Fruit fly (Drosophila melanogaster) whole organism, embryonic: Measurements from ENCODE around the gene CG13949.

ENCODE experiments used
- CG12071 ChIP-seq: fragments of 200-800 bp; sonication (Bioruptor generic); optimal IDR thresholded peaks from 3 replicates; lab custom pipeline; 2018; ENCODE audit warnings: missing biosample characterization, mild to moderate bottlenecking, missing genetic modification characterization
- CG12219 ChIP-seq: fragments of 200-800 bp; sonication (Bioruptor generic); optimal IDR thresholded peaks from 3 replicates; lab custom pipeline; 2018; ENCODE audit warnings: missing biosample characterization, mild to moderate bottlenecking, missing genetic modification characterization
- CG12942 ChIP-seq: fragments of 200-800 bp; sonication (Bioruptor generic); optimal IDR thresholded peaks from 3 replicates; lab custom pipeline; 2016; ENCODE audit warnings: missing biosample characterization, missing genetic modification characterization
- CG13624 ChIP-seq: fragments of 200-800 bp; sonication (Bioruptor generic); optimal IDR thresholded peaks from 2 replicates; lab custom pipeline; 2016; ENCODE audit warnings: missing biosample characterization, missing genetic modification characterization
- CG14050 ChIP-seq: fragments of 200-800 bp; sonication (Bioruptor generic); IDR thresholded peaks from 3 replicates; pipeline ENCODE4 v1.3.6; 2022; ENCODE audit warnings: missing biosample characterization, missing genetic modification characterization
- CG14667 ChIP-seq: fragments of 200-800 bp; sonication (Bioruptor generic); IDR thresholded peaks from 2 replicates; pipeline ENCODE4 v1.3.6; 2022; ENCODE audit warnings: missing biosample characterization, missing genetic modification characterization
- CG15269 ChIP-seq: fragments of 200-800 bp; sonication (Bioruptor generic); optimal IDR thresholded peaks from 2 replicates; lab custom pipeline; 2018; ENCODE audit warnings: missing biosample characterization, mild to moderate bottlenecking, missing genetic modification characterization, moderate library complexity
- CG15696 ChIP-seq: fragments of 200-800 bp; sonication (Bioruptor generic); optimal IDR thresholded peaks from 2 replicates; lab custom pipeline; 2019; ENCODE audit warnings: missing biosample characterization, mild to moderate bottlenecking, missing genetic modification characterization, moderate library complexity
- CG16779 ChIP-seq: fragments of 200-800 bp; sonication (Bioruptor generic); IDR thresholded peaks from 2 replicates; pipeline ENCODE4 v1.3.6; 2022; ENCODE audit warnings: missing biosample characterization, missing genetic modification characterization
- CG16815 ChIP-seq: fragments of 200-800 bp; sonication (Bioruptor generic); optimal IDR thresholded peaks from 3 replicates; lab custom pipeline; 2017; ENCODE audit warnings: missing biosample characterization, mild to moderate bottlenecking, missing genetic modification characterization
- CG17568 ChIP-seq: fragments of 200-800 bp; sonication (Bioruptor generic); optimal IDR thresholded peaks from 2 replicates; lab custom pipeline; 2018; ENCODE audit warnings: missing biosample characterization, mild to moderate bottlenecking, missing genetic modification characterization, moderate library complexity
- CG2712 ChIP-seq: fragments of 200-800 bp; optimal IDR thresholded peaks from 3 replicates; lab custom pipeline; 2019; ENCODE audit warnings: missing biosample characterization, mild to moderate bottlenecking, missing genetic modification characterization, moderate library complexity
- CG33557 ChIP-seq: fragments of 200-800 bp; sonication (Bioruptor generic); optimal IDR thresholded peaks from 2 replicates; lab custom pipeline; 2019; ENCODE audit warnings: missing biosample characterization, mild to moderate bottlenecking, missing genetic modification characterization, moderate library complexity
- CG4424 ChIP-seq: fragments of 200-800 bp; sonication (Bioruptor generic); optimal IDR thresholded peaks from 3 replicates; lab custom pipeline; 2016; ENCODE audit warnings: missing biosample characterization, missing genetic modification characterization
- CG6683 ChIP-seq: fragments of 200-800 bp; sonication (Bioruptor generic); optimal IDR thresholded peaks from 2 replicates; lab custom pipeline; 2017; ENCODE audit warnings: missing biosample characterization, mild to moderate bottlenecking, missing genetic modification characterization, missing genetic modification reagents
- CG6813 ChIP-seq: fragments of 200-800 bp; sonication (Bioruptor generic); optimal IDR thresholded peaks from 2 replicates; lab custom pipeline; 2017; ENCODE audit warnings: missing biosample characterization, missing genetic modification characterization, mild to moderate bottlenecking, moderate library complexity, missing genetic modification reagents
- CG7271 ChIP-seq: fragments of 200-800 bp; sonication (Bioruptor generic); optimal IDR thresholded peaks from 2 replicates; lab custom pipeline; 2018; ENCODE audit warnings: missing biosample characterization, mild to moderate bottlenecking, missing genetic modification characterization, moderate library complexity
- CG7357 ChIP-seq: fragments of 200-800 bp; sonication (Bioruptor generic); IDR thresholded peaks from 3 replicates; pipeline ENCODE4 v1.3.6; 2022; ENCODE audit warnings: missing biosample characterization, missing genetic modification characterization
- CG8478 ChIP-seq: fragments of >200 bp; optimal IDR thresholded peaks from 2 replicates; lab custom pipeline; 2018
- CG9817 ChIP-seq: fragments of 200-800 bp; sonication (Bioruptor generic); optimal IDR thresholded peaks from 2 replicates; lab custom pipeline; 2018; ENCODE audit warnings: missing biosample characterization, mild to moderate bottlenecking, missing genetic modification characterization, moderate library complexity
- CG9876 ChIP-seq: fragments of 200-800 bp; sonication (Bioruptor generic); optimal IDR thresholded peaks from 2 replicates; lab custom pipeline; 2016; ENCODE audit warnings: missing biosample characterization, missing genetic modification characterization
- Chrac-16 ChIP-seq: fragments of 200-800 bp; sonication (Bioruptor generic); optimal IDR thresholded peaks from 3 replicates; lab custom pipeline; 2016; ENCODE audit warnings: missing biosample characterization, missing genetic modification characterization
- D19B ChIP-seq: fragments of 200-800 bp; sonication (Bioruptor generic); optimal IDR thresholded peaks from 2 replicates; lab custom pipeline; 2017; ENCODE audit warnings: missing biosample characterization, mild to moderate bottlenecking, missing genetic modification characterization
- Gug ChIP-seq: fragments of 200-800 bp; sonication (Bioruptor generic); IDR thresholded peaks from 4 replicates; pipeline ENCODE4 v1.3.6; 2022; ENCODE audit warnings: missing biosample characterization, missing genetic modification characterization
- Hr3 ChIP-seq: fragments of 200-800 bp; sonication (Bioruptor generic); optimal IDR thresholded peaks from 3 replicates; lab custom pipeline; 2016; ENCODE audit warnings: missing biosample characterization, missing genetic modification characterization
- Nf-YB ChIP-seq: fragments of 200-800 bp; sonication (Bioruptor generic); optimal IDR thresholded peaks from 3 replicates; lab custom pipeline; 2019; ENCODE audit warnings: missing biosample characterization, mild to moderate bottlenecking, missing genetic modification characterization, moderate library complexity
- Rfx ChIP-seq: fragments of 200-800 bp; sonication (Bioruptor generic); IDR thresholded peaks from 2 replicates; pipeline ENCODE4 v1.3.6; 2022; ENCODE audit warnings: missing biosample characterization, missing genetic modification characterization
- Sox102F ChIP-seq: fragments of 200-800 bp; sonication (Bioruptor generic); optimal IDR thresholded peaks from 2 replicates; lab custom pipeline; 2018; ENCODE audit warnings: missing biosample characterization, mild to moderate bottlenecking, missing genetic modification characterization, moderate library complexity
- Xbp1 ChIP-seq: fragments of 200-800 bp; sonication (Bioruptor generic); optimal IDR thresholded peaks from 3 replicates; lab custom pipeline; 2016; ENCODE audit warnings: missing biosample characterization, mild to moderate bottlenecking, missing genetic modification characterization
- ab ChIP-seq: fragments of 200-800 bp; sonication (Bioruptor generic); optimal IDR thresholded peaks from 2 replicates; lab custom pipeline; 2016; ENCODE audit warnings: missing biosample characterization, missing genetic modification characterization
- abd-A ChIP-seq: fragments of 200-800 bp; sonication (Bioruptor generic); optimal IDR thresholded peaks from 3 replicates; lab custom pipeline; 2019; ENCODE audit warnings: missing biosample characterization, mild to moderate bottlenecking, missing genetic modification characterization, moderate library complexity
- az2 ChIP-seq: fragments of 200-800 bp; sonication (Bioruptor generic); optimal IDR thresholded peaks from 3 replicates; lab custom pipeline; 2016; ENCODE audit warnings: missing biosample characterization, missing genetic modification characterization
- bowl ChIP-seq: fragments of 200-800 bp; sonication (Bioruptor generic); IDR thresholded peaks from 2 replicates; pipeline ENCODE4 v1.3.6; 2022; ENCODE audit warnings: missing biosample characterization, missing genetic modification characterization
- cad ChIP-seq: fragments of >200 bp; optimal IDR thresholded peaks from 2 replicates; lab custom pipeline; 2017; ENCODE audit warnings: missing biosample characterization, missing genetic modification characterization
- disco-r ChIP-seq: fragments of 200-800 bp; sonication (Bioruptor generic); optimal IDR thresholded peaks from 2 replicates; lab custom pipeline; 2016; ENCODE audit warnings: missing biosample characterization, missing genetic modification characterization
- fd64A ChIP-seq: fragments of 200-800 bp; sonication (Bioruptor generic); optimal IDR thresholded peaks from 3 replicates; lab custom pipeline; 2018; ENCODE audit warnings: missing biosample characterization, mild to moderate bottlenecking, missing genetic modification characterization
- h ChIP-seq: fragments of >200 bp; optimal IDR thresholded peaks from 2 replicates; lab custom pipeline; 2017
- lov ChIP-seq, 2 experiments: fragments of 200-800 bp in 1 of 2; fragments of >200 bp in 1 of 2; sonication (Bioruptor generic) in 1 of 2; IDR thresholded peaks in 1 of 2; optimal IDR thresholded peaks in 1 of 2; 2 replicates in 1 of 2; 3 replicates in 1 of 2; pipeline versions ENCODE4 v1.3.6 to Lab custom; 2017 to 2022; ENCODE audit warnings: missing biosample characterization in 1 of 2, missing genetic modification characterization in 1 of 2
- nerfin-1 ChIP-seq: fragments of 200-800 bp; sonication (Bioruptor generic); optimal IDR thresholded peaks from 3 replicates; lab custom pipeline; 2019; ENCODE audit warnings: missing biosample characterization, mild to moderate bottlenecking, missing genetic modification characterization, moderate library complexity
- nerfin-2 ChIP-seq: fragments of 200-800 bp; sonication (Bioruptor generic); IDR thresholded peaks from 2 replicates; pipeline ENCODE4 v1.3.6; 2022; ENCODE audit warnings: missing biosample characterization, missing genetic modification characterization; ENCODE audit not compliant: partially characterized antibody
- onecut ChIP-seq: fragments of 200-800 bp; sonication (Bioruptor generic); IDR thresholded peaks from 2 replicates; pipeline ENCODE4 v1.3.6; 2022; ENCODE audit warnings: missing biosample characterization, missing genetic modification characterization
- pan ChIP-seq, 4 experiments: fragments of >200 bp in 3 of 4; fragments of 200-800 bp in 1 of 4; sonication (Bioruptor generic) in 1 of 4; optimal IDR thresholded peaks in 3 of 4; IDR thresholded peaks in 1 of 4; 2 replicates each; pipeline versions ENCODE4 v1.3.6 to Lab custom; 2017 to 2022; ENCODE audit warnings: missing biosample characterization in 2 of 4, missing genetic modification characterization in 2 of 4, mixed read lengths in 1 of 4
- prd ChIP-seq, 3 experiments: fragments of >200 bp in 2 of 3; fragments of 200-800 bp in 1 of 3; sonication (Bioruptor generic) in 1 of 3; optimal IDR thresholded peaks in 2 of 3; IDR thresholded peaks in 1 of 3; 2 replicates in 2 of 3; 3 replicates in 1 of 3; pipeline versions ENCODE4 v1.3.6 to Lab custom; 2017 to 2022; ENCODE audit warnings: missing biosample characterization in 1 of 3, missing genetic modification characterization in 1 of 3
- pzg ChIP-seq: fragments of 200-800 bp; sonication (Bioruptor generic); optimal IDR thresholded peaks from 3 replicates; lab custom pipeline; 2018; ENCODE audit warnings: missing biosample characterization, mild to moderate bottlenecking, missing genetic modification characterization, moderate library complexity
- scrt ChIP-seq: fragments of 200-800 bp; sonication (Bioruptor generic); optimal IDR thresholded peaks from 2 replicates; lab custom pipeline; 2018; ENCODE audit warnings: missing biosample characterization, mild to moderate bottlenecking, missing genetic modification characterization, moderate library complexity
- sisA ChIP-seq: fragments of 200-800 bp; sonication (Bioruptor generic); IDR thresholded peaks from 2 replicates; pipeline ENCODE4 v1.3.6; 2022; ENCODE audit warnings: missing biosample characterization, missing genetic modification characterization
- so ChIP-seq: fragments of 200-800 bp; sonication (Bioruptor generic); IDR thresholded peaks from 3 replicates; pipeline ENCODE4 v1.3.6; 2022; ENCODE audit warnings: missing biosample characterization, missing genetic modification characterization
- trh ChIP-seq: fragments of 200-800 bp; sonication (Bioruptor generic); optimal IDR thresholded peaks from 2 replicates; lab custom pipeline; 2016; ENCODE audit warnings: missing biosample characterization, missing genetic modification characterization
- usp ChIP-seq: fragments of >200 bp; optimal IDR thresholded peaks from 2 replicates; lab custom pipeline; 2017; ENCODE audit warnings: missing biosample characterization, missing genetic modification characterization
- zf30C ChIP-seq: fragments of 200-800 bp; sonication (Bioruptor generic); optimal IDR thresholded peaks from 3 replicates; lab custom pipeline; 2018; ENCODE audit warnings: missing biosample characterization, mild to moderate bottlenecking, missing genetic modification characterization

Gene CG13949

dm6 chr2L:889799-890198 is 34.7 kb downstream of the CG13949 start (continued):
- no peak for TF ChIP-seq az2
- peak; percentile 58 for TF ChIP-seq D19B
- TF ChIP-seq CG6813, result no peak
- no peak for TF ChIP-seq Hr3 (GFP tag; lab: Kevin White, UChicago)
- TF ChIP-seq CG17568 (GFP tag; lab: Kevin White, UChicago), result no peak
- peak; percentile 61 for TF ChIP-seq Sox102F (GFP tag; lab: Kevin White, UChicago)
- TF ChIP-seq Xbp1 (GFP tag; lab: Kevin White, UChicago), result peak; percentile 39
- no peak for TF ChIP-seq disco-r (GFP tag; lab: Kevin White, UChicago)
- TF ChIP-seq CG16815, result no peak
- TF ChIP-seq CG9876 (GFP tag; lab: Kevin White, UChicago), result no peak
- no peak for TF ChIP-seq so (GFP tag; lab: Robert Waterston, UW)
- TF ChIP-seq CG7357, result 0 out of 3 replicates have a peak, but pooled peaks have one; percentile 6
- TF ChIP-seq usp (GFP tag; lab: Kevin White, UChicago), result no peak
- TF ChIP-seq abd-A (tag; lab: Kevin White, UChicago), result peak; percentile 8
- no peak for TF ChIP-seq bowl (GFP tag; lab: Robert Waterston, UW)
- no peak for TF ChIP-seq CG12071 (GFP tag; lab: Kevin White, UChicago)
- peak; percentile 57 for TF ChIP-seq sisA (GFP tag; lab: Robert Waterston, UW)
- no peak for TF ChIP-seq pzg (GFP tag; lab: Kevin White, UChicago)
- TF ChIP-seq zf30C (GFP tag; lab: Kevin White, UChicago), result no peak
- peak; percentile 36 for TF ChIP-seq scrt
- TF ChIP-seq ab, result no peak
- no peak for TF ChIP-seq CG14050 (GFP tag; lab: Robert Waterston, UW)
- TF ChIP-seq trh, result no peak
- TF ChIP-seq onecut, result no peak
- TF ChIP-seq Chrac-16 (GFP tag; lab: Kevin White, UChicago), result peak; percentile 42
- no peak for TF ChIP-seq h (lab: Kevin White, UChicago)
- no peak for TF ChIP-seq CG33557 (GFP tag; lab: Kevin White, UChicago)
- no peak for TF ChIP-seq fd64A
- no peak for TF ChIP-seq pan (optimal IDR thresholded peaks at IDR 0.05; lab: Kevin White, UChicago)
- TF ChIP-seq pan (GFP tag; optimal IDR thresholded peaks at IDR 0.05 in 1 of 2, IDR thresholded peaks at IDR 0.05 in 1 of 2), result peak in 1 of 2 experiments; percentile 37
- TF ChIP-seq CG12219 (GFP tag; lab: Kevin White, UChicago), result no peak
- TF ChIP-seq CG12942 (GFP tag; lab: Kevin White, UChicago), result peak; percentile 2
- TF ChIP-seq CG2712 (tag; lab: Kevin White, UChicago), result no peak
- no peak for TF ChIP-seq CG7271 (tag; lab: Kevin White, UChicago)
- TF ChIP-seq prd (optimal IDR thresholded peaks at IDR 0.05; lab: Kevin White, UChicago), result no peak
- TF ChIP-seq prd (GFP tag; IDR thresholded peaks at IDR 0.05; lab: Robert Waterston, UW), result peak; percentile 71
- TF ChIP-seq CG16779 (GFP tag; lab: Robert Waterston, UW), result no peak
- TF ChIP-seq CG6683 (GFP tag; lab: Kevin White, UChicago), result no peak
- no peak for TF ChIP-seq CG13624 (GFP tag; lab: Kevin White, UChicago)
- TF ChIP-seq CG4424, result no peak
- TF ChIP-seq nerfin-2, result no peak
- TF ChIP-seq cad (GFP tag; lab: Kevin White, UChicago), result no peak
- TF ChIP-seq Gug, result 0 out of 4 replicates have a peak, but pooled peaks have one; percentile 12
- TF ChIP-seq CG14667, result 0 out of 2 replicates have a peak, but pooled peaks have one; percentile 37
- peak; percentile 52; the same call in 1 of the 2 replicates for TF ChIP-seq Rfx (GFP tag; lab: Robert Waterston, UW)
- no peak for TF ChIP-seq lov (optimal IDR thresholded peaks at IDR 0.05; lab: Kevin White, UChicago)
- no peak for TF ChIP-seq lov (GFP tag; IDR thresholded peaks at IDR 0.05; lab: Robert Waterston, UW)
- peak; percentile 17 for TF ChIP-seq CG9817 (tag; lab: Kevin White, UChicago)
- TF ChIP-seq CG15269 (tag; lab: Kevin White, UChicago), result peak; percentile 54
- no peak for TF ChIP-seq CG8478
- no peak for TF ChIP-seq CG15696 (tag; lab: Kevin White, UChicago)
- no peak for TF ChIP-seq nerfin-1 (tag; lab: Kevin White, UChicago)
- TF ChIP-seq Nf-YB, result no peak
